Worm (Caenorhabditis elegans) whole organism, mixed stage, embryonic: Measurements from ENCODE around the gene Y50D4A.4.

Source experiments
- blmp-1 ChIP-seq: fragments of 150-350 bp; optimal IDR thresholded peaks from 2 replicates; lab custom pipeline; 2014; ENCODE audit warnings: missing biosample characterization, missing genetic modification characterization
- drap-1 ChIP-seq: fragments of 200-800 bp; sonication (Bioruptor generic); optimal IDR thresholded peaks from 3 replicates; lab custom pipeline; 2018; ENCODE audit warnings: mild to moderate bottlenecking, missing genetic modification characterization, missing compliant biosample characterization
- elt-1 ChIP-seq: sonication (generic microtip); optimal IDR thresholded peaks from 2 replicates; lab custom pipeline; 2017; ENCODE audit warnings: missing genetic modification characterization, mild to moderate bottlenecking, missing compliant biosample characterization, antibody characterized with exemption, moderate library complexity, borderline replicate concordance; ENCODE audit not compliant: insufficient read depth
- elt-3 ChIP-seq: fragments of 150-350 bp; optimal IDR thresholded peaks from 2 replicates; lab custom pipeline; 2014; ENCODE audit warnings: missing biosample characterization, missing genetic modification characterization
- lin-13 ChIP-seq: fragments of 150-350 bp; optimal IDR thresholded peaks from 2 replicates; lab custom pipeline; 2014; ENCODE audit warnings: missing biosample characterization, missing genetic modification characterization
- mep-1 ChIP-seq: fragments of 150-350 bp; optimal IDR thresholded peaks from 2 replicates; lab custom pipeline; 2017; ENCODE audit warnings: missing biosample characterization, missing genetic modification reagents, missing genetic modification characterization, inconsistent platforms
- mls-2 ChIP-seq: sonication (generic microtip); optimal IDR thresholded peaks from 2 replicates; lab custom pipeline; 2016; ENCODE audit warnings: mild to moderate bottlenecking, missing genetic modification characterization, moderate library complexity, missing compliant biosample characterization
- snpc-4 ChIP-seq: fragments of 150-350 bp; optimal IDR thresholded peaks from 2 replicates; lab custom pipeline; 2014; ENCODE audit warnings: missing biosample characterization, missing genetic modification characterization
- sptf-1 ChIP-seq: sonication (generic microtip); optimal IDR thresholded peaks from 2 replicates; lab custom pipeline; 2017; ENCODE audit warnings: mild to moderate bottlenecking, missing genetic modification characterization, moderate library complexity, missing compliant biosample characterization
- unc-39 ChIP-seq: fragments of 150-350 bp; optimal IDR thresholded peaks from 2 replicates; lab custom pipeline; 2014; ENCODE audit warnings: missing biosample characterization, missing genetic modification characterization

- TF ChIP-seq drap-1 (GFP tag; lab: Kevin White, UChicago) (no peak), mep-1 (tag; lab: Kevin White, UChicago) (no peak), elt-1 (tag; lab: Kevin White, UChicago) (no peak), snpc-4 (no peak), elt-3 (tag; lab: Kevin White, UChicago) (no peak), sptf-1 (no peak), unc-39 (tag; lab: Kevin White, UChicago) (no peak), mls-2 (tag; lab: Kevin White, UChicago) (no peak), lin-13 (tag; lab: Kevin White, UChicago) (no peak), blmp-1 (tag; lab: Kevin White, UChicago) (no peak)
Measured at ce11 chrV:1199219-1199889, 3.4 kb upstream of the Y50D4A.4 start, which contains the start of gene Y50D4A.6.
